Fruit fly (Drosophila melanogaster): ENCODE data around the gene CG7202.
A peak's percentile ranks its signal among the peaks of the same experiment; 100 is the strongest.

Gene CG7202

DNA sequence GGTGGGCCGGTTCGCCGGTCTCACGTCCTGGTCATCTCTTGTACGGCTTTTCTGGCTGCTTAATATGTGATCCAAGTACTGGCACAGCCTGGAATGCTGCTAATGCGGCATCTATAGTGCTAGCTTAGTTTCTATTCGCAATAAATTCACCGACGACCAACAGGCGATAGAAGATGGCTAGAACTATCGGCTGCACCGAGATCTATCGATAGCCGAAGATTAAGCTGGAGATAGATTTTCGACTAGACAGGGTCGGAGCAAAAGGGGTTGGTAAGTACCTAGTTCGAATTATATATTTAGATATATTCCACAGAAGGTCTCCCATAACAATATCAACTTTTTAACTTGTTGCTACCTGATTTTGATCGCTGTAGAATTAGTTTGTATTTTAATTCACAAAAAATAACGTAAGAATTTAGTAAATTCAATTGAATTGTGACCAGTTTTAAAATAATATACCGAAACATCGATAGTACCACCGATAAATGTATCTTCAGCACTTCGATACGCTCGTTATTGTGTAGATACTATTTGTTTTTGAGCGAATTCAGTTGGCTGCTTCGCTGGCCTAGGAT is 14.9 kb upstream of the CG7202 start, which contains the start of the genes Glg1 and M6 (continued):
- TF ChIP-seq BEAF-32 (GFP tag; optimal IDR thresholded peaks at IDR 0.05) (peak; percentile 97), Oli (tag; optimal IDR thresholded peaks at IDR 0.05) (peak; percentile 53), CG31365 (tag; optimal IDR thresholded peaks at IDR 0.05) (no peak), ERR (GFP tag; optimal IDR thresholded peaks at IDR 0.05) (peak; percentile 34), lab (GFP tag; optimal IDR thresholded peaks at IDR 0.05) (peak; percentile 70), insv (GFP tag; optimal IDR thresholded peaks at IDR 0.05) (peak in 1 of 2 experiments; percentile 32), CG13296 (GFP tag; optimal IDR thresholded peaks at IDR 0.05) (peak; percentile 43), HLH54F (GFP tag; optimal IDR thresholded peaks at IDR 0.05) (peak; percentile 76), usp (GFP tag; optimal IDR thresholded peaks at IDR 0.05) (no peak), CG1024 (GFP tag; IDR thresholded peaks at IDR 0.05) (peak; percentile 33; the same call in 1 of the 2 replicates), CG18011 (GFP tag; optimal IDR thresholded peaks at IDR 0.05) (peak; percentile 44), sc (optimal IDR thresholded peaks at IDR 0.05) (no peak), sc (GFP tag; optimal IDR thresholded peaks at IDR 0.05) (no peak), grau (tag; optimal IDR thresholded peaks at IDR 0.05) (peak; percentile 71), CG15479 (GFP tag; optimal IDR thresholded peaks at IDR 0.05) (no peak), Mrtf (GFP tag; IDR thresholded peaks at IDR 0.05) (peak; percentile 61; the same call in 2 of the 3 replicates), sqz (GFP tag; optimal IDR thresholded peaks at IDR 0.05) (no peak), pb (GFP tag; optimal IDR thresholded peaks at IDR 0.05) (peak; percentile 56), odd (GFP tag; optimal IDR thresholded peaks at IDR 0.05) (no peak), CG7372 (GFP tag; IDR thresholded peaks at IDR 0.05) (peak; percentile 54; the same call in 1 of the 2 replicates), exex (tag; optimal IDR thresholded peaks at IDR 0.05) (peak; percentile 34), cas (GFP tag; IDR thresholded peaks at IDR 0.05) (no peak), Ets97D (GFP tag; optimal IDR thresholded peaks at IDR 0.05) (peak; percentile 79), Hr51 (GFP tag; optimal IDR thresholded peaks at IDR 0.05) (peak; percentile 55 to 62), CG18619 (GFP tag; optimal IDR thresholded peaks at IDR 0.05) (peak; percentile 53), ttk (GFP tag; IDR thresholded peaks at IDR 0.05) (no peak), danr (GFP tag; IDR thresholded peaks at IDR 0.05) (no peak), Asciz (GFP tag; optimal IDR thresholded peaks at IDR 0.05) (peak; percentile 39), seq (GFP tag; IDR thresholded peaks at IDR 0.05) (no peak), E2f1 (GFP tag; IDR thresholded peaks at IDR 0.05) (0 out of 2 replicates have a peak, but pooled peaks have one; percentile 21), Sox102F (GFP tag; optimal IDR thresholded peaks at IDR 0.05) (peak; percentile 60), oc (tag; optimal IDR thresholded peaks at IDR 0.05) (peak; percentile 82), Doc2 (GFP tag; IDR thresholded peaks at IDR 0.05) (no peak), kni (GFP tag; optimal IDR thresholded peaks at IDR 0.05) (peak; percentile 40), emc (GFP tag; optimal IDR thresholded peaks at IDR 0.05) (peak; percentile 3), unc-4 (GFP tag; IDR thresholded peaks at IDR 0.05; ENCODE audit: partially characterized antibody) (peak; percentile 93), gem (tag; optimal IDR thresholded peaks at IDR 0.05) (peak; percentile 82), CG9609 (GFP tag; optimal IDR thresholded peaks at IDR 0.05) (peak; percentile 63), aop (GFP tag; IDR thresholded peaks at IDR 0.05) (0 out of 2 replicates have a peak, but pooled peaks have one; percentile 17), fd64A (GFP tag; optimal IDR thresholded peaks at IDR 0.05) (no peak), trem (tag; optimal IDR thresholded peaks at IDR 0.05) (peak; percentile 76), CG4424 (GFP tag; optimal IDR thresholded peaks at IDR 0.05) (peak; percentile 71), Blimp-1 (GFP tag; optimal IDR thresholded peaks at IDR 0.05) (peak; percentile 36), CG3163 (GFP tag; optimal IDR thresholded peaks at IDR 0.05) (no peak), kah (GFP tag; optimal IDR thresholded peaks at IDR 0.05) (no peak), CG6791 (GFP tag; IDR thresholded peaks at IDR 0.05; ENCODE audit: partially characterized antibody) (peak; percentile 92), HHEX (GFP tag; optimal IDR thresholded peaks at IDR 0.05) (peak; percentile 47), CG4617 (GFP tag; optimal IDR thresholded peaks at IDR 0.05; ENCODE audit: borderline replicate concordance) (peak; percentile 43), lilli (GFP tag; optimal IDR thresholded peaks at IDR 0.05) (peak; percentile 81)
